Worm (Caenorhabditis elegans) whole organism, L1 larva: ENCODE measurements around the gene str-78.
A peak's percentile ranks its signal among the peaks of the same experiment; 100 is the strongest.
"Not testable (repeated sequence)": the region's sequence is repeated elsewhere in the genome, so short reads cannot be mapped to it uniquely, and the experiment has no call there.

Source experiments
- F16B12.6 ChIP-seq: fragments of 150-350 bp; optimal IDR thresholded peaks from 2 replicates; lab custom pipeline; 2014; ENCODE audit warnings: missing biosample characterization, missing genetic modification characterization
- aha-1 ChIP-seq: fragments of 150-350 bp; optimal IDR thresholded peaks from 2 replicates; lab custom pipeline; 2014; ENCODE audit warnings: missing biosample characterization, missing genetic modification characterization
- alr-1 ChIP-seq: fragments of 200-800 bp; sonication (Bioruptor generic); optimal IDR thresholded peaks from 2 replicates; lab custom pipeline; 2018; ENCODE audit warnings: borderline replicate concordance, mild to moderate bottlenecking, missing genetic modification characterization, missing compliant biosample characterization
- ama-1 ChIP-seq: fragments of 150-350 bp; optimal IDR thresholded peaks from 2 replicates; lab custom pipeline; 2014
- ceh-63 ChIP-seq: fragments of 200-800 bp; sonication (Bioruptor generic); optimal IDR thresholded peaks from 2 replicates; lab custom pipeline; 2018; ENCODE audit warnings: mild to moderate bottlenecking, missing genetic modification characterization, missing compliant biosample characterization
- ceh-8 ChIP-seq: fragments of 200-800 bp; sonication (Bioruptor generic); optimal IDR thresholded peaks from 2 replicates; lab custom pipeline; 2018; ENCODE audit warnings: mild to moderate bottlenecking, missing genetic modification characterization, moderate library complexity, missing compliant biosample characterization
- ceh-90 ChIP-seq: sonication (generic microtip); optimal IDR thresholded peaks from 2 replicates; lab custom pipeline; 2016; ENCODE audit warnings: missing genetic modification characterization, missing compliant biosample characterization
- efl-1 ChIP-seq, 4 experiments: fragments of 150-350 bp; optimal IDR thresholded peaks in 3 of 4; peaks in 1 of 4; 1 replicate in 1 of 4; 2 replicates in 3 of 4; lab custom pipeline; 2014; ENCODE audit warnings: missing biosample characterization in 2 of 4, missing genetic modification characterization in 2 of 4, missing genetic modification reagents in 2 of 4
- egl-27 ChIP-seq, 2 experiments: fragments of 150-350 bp in 1 of 2; sonication (generic microtip); optimal IDR thresholded peaks; 3 replicates each; lab custom pipeline; 2017 to 2018; ENCODE audit warnings: missing biosample characterization in 2 of 2, missing genetic modification characterization in 2 of 2, missing genetic modification reagents in 2 of 2
- ets-5 ChIP-seq: fragments of 200-800 bp; sonication (Bioruptor generic); IDR thresholded peaks from 2 replicates; pipeline ENCODE4 v1.3.6; 2022; ENCODE audit warnings: missing genetic modification characterization, missing compliant biosample characterization
- fkh-10 ChIP-seq: sonication (generic microtip); optimal IDR thresholded peaks from 2 replicates; lab custom pipeline; 2017; ENCODE audit warnings: missing biosample characterization, missing genetic modification reagents, missing genetic modification characterization
- hlh-4 ChIP-seq: sonication (generic microtip); optimal IDR thresholded peaks from 2 replicates; lab custom pipeline; 2016; ENCODE audit warnings: mild to moderate bottlenecking, missing genetic modification characterization, missing compliant biosample characterization
- hpl-2 ChIP-seq: fragments of 150-350 bp; optimal IDR thresholded peaks from 2 replicates; lab custom pipeline; 2014; ENCODE audit warnings: missing biosample characterization, missing genetic modification reagents, missing genetic modification characterization
- irx-1 ChIP-seq: sonication (generic microtip); optimal IDR thresholded peaks from 2 replicates; lab custom pipeline; 2016; ENCODE audit warnings: missing genetic modification characterization, missing compliant biosample characterization
- jun-1 ChIP-seq: fragments of 150-350 bp; optimal IDR thresholded peaks from 2 replicates; lab custom pipeline; 2014; ENCODE audit warnings: missing biosample characterization, missing genetic modification reagents, missing genetic modification characterization
- lin-13 ChIP-seq: fragments of 150-350 bp; optimal IDR thresholded peaks from 2 replicates; lab custom pipeline; 2014; ENCODE audit warnings: missing biosample characterization, missing genetic modification reagents, missing genetic modification characterization
- lir-3 ChIP-seq: sonication (generic microtip); optimal IDR thresholded peaks from 2 replicates; lab custom pipeline; 2016; ENCODE audit warnings: mild to moderate bottlenecking, missing genetic modification characterization, moderate library complexity, missing compliant biosample characterization; ENCODE audit not compliant: poor library complexity
- mdl-1 ChIP-seq, 2 experiments: fragments of 150-350 bp; optimal IDR thresholded peaks; 2 replicates each; lab custom pipeline; 2014 to 2017; ENCODE audit warnings: missing biosample characterization in 2 of 2, missing genetic modification characterization in 2 of 2, inconsistent platforms in 1 of 2
- mef-2 ChIP-seq: fragments of 150-350 bp; optimal IDR thresholded peaks from 2 replicates; lab custom pipeline; 2014; ENCODE audit warnings: missing biosample characterization, missing genetic modification characterization
- nhr-11 ChIP-seq: fragments of 150-350 bp; optimal IDR thresholded peaks from 2 replicates; lab custom pipeline; 2014; ENCODE audit warnings: missing biosample characterization, missing genetic modification characterization
- nhr-20 ChIP-seq: sonication (generic microtip); optimal IDR thresholded peaks from 2 replicates; lab custom pipeline; 2016; ENCODE audit warnings: mild to moderate bottlenecking, missing genetic modification characterization, missing compliant biosample characterization
- nhr-28 ChIP-seq: fragments of 150-350 bp; optimal IDR thresholded peaks from 2 replicates; lab custom pipeline; 2014; ENCODE audit warnings: missing biosample characterization, missing genetic modification characterization
- nhr-76 ChIP-seq: sonication (generic microtip); optimal IDR thresholded peaks from 2 replicates; lab custom pipeline; 2017; ENCODE audit warnings: missing biosample characterization, missing genetic modification characterization
- nhr-85 ChIP-seq: sonication (generic microtip); peaks from one replicate; lab custom pipeline; 2016; ENCODE audit warnings: missing genetic modification characterization, inconsistent platforms, missing compliant biosample characterization
- pag-3 ChIP-seq: sonication (generic microtip); optimal IDR thresholded peaks from 2 replicates; lab custom pipeline; 2017; ENCODE audit warnings: missing genetic modification characterization, mild to moderate bottlenecking, missing compliant biosample characterization, antibody characterized with exemption, borderline replicate concordance; ENCODE audit not compliant: insufficient read depth
- pax-3 ChIP-seq: fragments of 200-800 bp; sonication (Bioruptor generic); optimal IDR thresholded peaks from 2 replicates; lab custom pipeline; 2018; ENCODE audit warnings: mild to moderate bottlenecking, missing genetic modification characterization, moderate library complexity, missing compliant biosample characterization
- pqm-1 ChIP-seq: sonication (generic microtip); optimal IDR thresholded peaks from 3 replicates; lab custom pipeline; 2017; ENCODE audit warnings: missing biosample characterization, missing genetic modification characterization
- rnt-1 ChIP-seq: sonication (generic microtip); optimal IDR thresholded peaks from 2 replicates; lab custom pipeline; 2016; ENCODE audit warnings: mild to moderate bottlenecking, missing genetic modification characterization, moderate library complexity, missing compliant biosample characterization
- skn-1 ChIP-seq: fragments of 150-350 bp; optimal IDR thresholded peaks from 2 replicates; lab custom pipeline; 2014; ENCODE audit warnings: missing biosample characterization, missing genetic modification characterization
- swsn-7 ChIP-seq: sonication (generic microtip); optimal IDR thresholded peaks from 2 replicates; lab custom pipeline; 2016; ENCODE audit warnings: missing genetic modification characterization, missing compliant biosample characterization
- tlp-1 ChIP-seq: fragments of 150-350 bp; optimal IDR thresholded peaks from 2 replicates; lab custom pipeline; 2014; ENCODE audit warnings: missing biosample characterization, missing genetic modification characterization
- unc-130 ChIP-seq: fragments of 150-350 bp; optimal IDR thresholded peaks from 2 replicates; lab custom pipeline; 2017; ENCODE audit warnings: missing biosample characterization, missing genetic modification characterization, inconsistent platforms
- unc-30 ChIP-seq: sonication (generic microtip); optimal IDR thresholded peaks from 2 replicates; lab custom pipeline; 2017; ENCODE audit warnings: missing biosample characterization, missing genetic modification characterization
- unc-86 ChIP-seq: sonication (generic microtip); optimal IDR thresholded peaks from 2 replicates; lab custom pipeline; 2016; ENCODE audit warnings: missing genetic modification characterization, missing compliant biosample characterization
- unc-98 ChIP-seq: fragments of 200-800 bp; sonication (Bioruptor generic); IDR thresholded peaks from 2 replicates; pipeline ENCODE4 v1.3.6; 2022; ENCODE audit warnings: missing genetic modification characterization, missing compliant biosample characterization

The str-78 gene

ce11 chrIV:15175487-15176128 lies 28.6 kb upstream of the str-78 start, which contains the start of gene Y40H7A.4:
Gene Y40H7A.4 (minus strand): TSS chrIV:15175537.
- TF ChIP-seq F16B12.6 (tag; lab: Kevin White, UChicago) (no peak), efl-1 (optimal IDR thresholded peaks at IDR 0.05; lab: Kevin White, UChicago) (no peak), efl-1 (GFP tag; optimal IDR thresholded peaks at IDR 0.05 in 1 of 2; lab: Kevin White, UChicago) (peak in 1 of 2 experiments; percentile 4)

- TF ChIP-seq unc-130 (tag; lab: Kevin White, UChicago), result no peak
Measured at ce11 chrIV:15168442-15168841, 21.4 kb upstream of the str-78 start.

- TF ChIP-seq ama-1 (no peak), nhr-28 (tag; lab: Kevin White, UChicago) (no peak), nhr-20 (tag; lab: Kevin White, UChicago) (no peak), lin-13 (GFP tag; lab: Kevin White, UChicago) (no peak), nhr-85 (tag; lab: Kevin White, UChicago) (no peak), unc-98 (GFP tag; lab: Robert Waterston, UW) (no peak), egl-27 (tag; optimal IDR thresholded peaks at IDR 0.05; lab: Kevin White, UChicago) (no peak), skn-1 (tag; lab: Kevin White, UChicago) (no peak), F16B12.6 (tag; lab: Kevin White, UChicago) (no peak), swsn-7 (tag; lab: Kevin White, UChicago) (no peak), ceh-63 (GFP tag; lab: Kevin White, UChicago) (no peak), rnt-1 (no peak), pax-3 (tag; lab: Kevin White, UChicago) (no peak), alr-1 (tag; lab: Kevin White, UChicago) (no peak), tlp-1 (tag; lab: Kevin White, UChicago) (no peak), aha-1 (tag; lab: Kevin White, UChicago) (no peak), fkh-10 (GFP tag; lab: Kevin White, UChicago) (no peak), hlh-4 (tag; lab: Kevin White, UChicago) (no peak), jun-1 (tag; lab: Kevin White, UChicago) (no peak), nhr-11 (tag; lab: Kevin White, UChicago) (no peak)
Measured at ce11 chrIV:15165602-15166001, 18.6 kb upstream of the str-78 start.

ce11 chrIV:15140832-15141231 lies 6.2 kb downstream of the str-78 start, which contains the start of gene srg-51:
Gene srg-51 (minus strand): TSS chrIV:15140932.
- TF ChIP-seq mef-2 (tag; lab: Kevin White, UChicago), result no peak
- no peak for TF ChIP-seq unc-86 (tag; lab: Kevin White, UChicago)
- no peak for TF ChIP-seq pqm-1 (tag; lab: Kevin White, UChicago)
- TF ChIP-seq ets-5, result no peak
- no peak for TF ChIP-seq irx-1
- TF ChIP-seq ceh-8 (GFP tag; lab: Kevin White, UChicago), result no peak
- no peak for TF ChIP-seq nhr-76 (tag; lab: Kevin White, UChicago)
- TF ChIP-seq unc-30 (tag; lab: Kevin White, UChicago), result no peak
- no peak for TF ChIP-seq hpl-2
- no peak for TF ChIP-seq lin-13 (GFP tag; lab: Kevin White, UChicago)
- TF ChIP-seq pag-3, result no peak

- not testable (repeated sequence) for TF ChIP-seq lir-3 (tag; lab: Kevin White, UChicago); ceh-90; mdl-1 (tag; optimal IDR thresholded peaks at IDR 0.05; lab: Kevin White, UChicago)
Measured at ce11 chrIV:15133899-15134298, 13.1 kb downstream of the str-78 start, which contains the start of gene M199.8. Gene M199.8 (minus strand): TSS chrIV:15133999.
